Fruit fly (Drosophila melanogaster): ENCODE data around the gene CG46459.

Gene CG46459

dm6 chr3R:10706763-10707162, 10.3 kb downstream of the CG46459 start, which contains the start of the genes CG31467 and CG14684:
Gene CG31467, minus strand, starts transcription at chr3R:10706863.
Gene CG14684, plus strand, starts transcription at chr3R:10706974.
- peak; percentile 57 for TF ChIP-seq svp (GFP tag)
- no peak for TF ChIP-seq Eip93F (GFP tag; optimal IDR thresholded peaks at IDR 0.05)
- TF ChIP-seq Sox102F (GFP tag; optimal IDR thresholded peaks at IDR 0.05) = no peak
- no peak for TF ChIP-seq CG8119 (GFP tag; IDR thresholded peaks at IDR 0.05)
- TF ChIP-seq CG15336 (GFP tag; IDR thresholded peaks at IDR 0.05) = no peak

dm6 chr3R:10708169-10708568, 11.7 kb downstream of the CG46459 start, which contains the start of gene CG31278:
Gene CG31278, minus strand, starts transcription at chr3R:10708340.
- TF ChIP-seq CG34406 (GFP tag; optimal IDR thresholded peaks at IDR 0.05) (no peak), Lpt (GFP tag; optimal IDR thresholded peaks at IDR 0.05) (no peak), CG32006 (GFP tag; optimal IDR thresholded peaks at IDR 0.05) (no peak), CG6163 (GFP tag; IDR thresholded peaks at IDR 0.05) (no peak), CG16779 (tag; optimal IDR thresholded peaks at IDR 0.05) (no peak), CG7368 (GFP tag; optimal IDR thresholded peaks at IDR 0.05) (no peak), vri (GFP tag; optimal IDR thresholded peaks at IDR 0.05) (no peak), Gug (GFP tag; IDR thresholded peaks at IDR 0.05) (no peak), CG1621 (tag; optimal IDR thresholded peaks at IDR 0.05) (no peak), CG8319 (GFP tag; optimal IDR thresholded peaks at IDR 0.05) (no peak), CG10631 (GFP tag; optimal IDR thresholded peaks at IDR 0.05) (no peak), Hr38 (GFP tag; optimal IDR thresholded peaks at IDR 0.05) (no peak), CG11902 (GFP tag; optimal IDR thresholded peaks at IDR 0.05) (no peak), fd85E (GFP tag; optimal IDR thresholded peaks at IDR 0.05) (no peak), Sox14 (GFP tag; optimal IDR thresholded peaks at IDR 0.05) (no peak), CG6854 (GFP tag; optimal IDR thresholded peaks at IDR 0.05) (no peak), CG11294 (GFP tag; IDR thresholded peaks at IDR 0.05) (no peak), acj6 (GFP tag; optimal IDR thresholded peaks at IDR 0.05) (no peak), CG8119 (GFP tag; IDR thresholded peaks at IDR 0.05) (no peak), pdm3 (GFP tag; optimal IDR thresholded peaks at IDR 0.05) (no peak)

dm6 chr3R:10709264-10709663, 12.8 kb downstream of the CG46459 start, which contains the start of gene CG31373:
Gene CG31373, minus strand, starts transcription at chr3R:10709364.
- TF ChIP-seq CG10631 (GFP tag; optimal IDR thresholded peaks at IDR 0.05) (no peak), Met (GFP tag; optimal IDR thresholded peaks at IDR 0.05) (no peak), lz (GFP tag; optimal IDR thresholded peaks at IDR 0.05) (no peak)

dm6 chr3R:10711148-10711547, 14.7 kb downstream of the CG46459 start, which contains the start of gene CG14689:
Gene CG14689, minus strand, starts transcription at chr3R:10711248.
- no peak for TF ChIP-seq CG11762 (GFP tag; optimal IDR thresholded peaks at IDR 0.05; ENCODE audit: insufficient read depth)
- TF ChIP-seq Eip75B (GFP tag; optimal IDR thresholded peaks at IDR 0.05) = no peak
- no peak for TF ChIP-seq pdm3 (GFP tag; optimal IDR thresholded peaks at IDR 0.05)

dm6 chr3R:10714498-10714897, 18.1 kb downstream of the CG46459 start, which contains the start of gene CG4073:
Gene CG4073, plus strand, starts transcription at chr3R:10714798.
- TF ChIP-seq acj6 (GFP tag; optimal IDR thresholded peaks at IDR 0.05) (no peak), CG8319 (GFP tag; optimal IDR thresholded peaks at IDR 0.05) (no peak), CG11294 (GFP tag; IDR thresholded peaks at IDR 0.05) (no peak), CG8632 (GFP tag; optimal IDR thresholded peaks at IDR 0.05) (no peak), CG32006 (GFP tag; optimal IDR thresholded peaks at IDR 0.05) (no peak), CG6808 (GFP tag; optimal IDR thresholded peaks at IDR 0.05) (no peak), spab (GFP tag; optimal IDR thresholded peaks at IDR 0.05) (no peak), Blimp-1 (GFP tag; optimal IDR thresholded peaks at IDR 0.05) (no peak), topi (GFP tag; optimal IDR thresholded peaks at IDR 0.05) (no peak), Sox15 (GFP tag; optimal IDR thresholded peaks at IDR 0.05) (no peak), CG16779 (tag; optimal IDR thresholded peaks at IDR 0.05) (no peak), esn (GFP tag; optimal IDR thresholded peaks at IDR 0.05) (no peak), CG10669 (GFP tag; optimal IDR thresholded peaks at IDR 0.05) (no peak), lz (GFP tag; optimal IDR thresholded peaks at IDR 0.05) (no peak), CG11902 (GFP tag; optimal IDR thresholded peaks at IDR 0.05) (no peak)

All from whole organism, prepupa.